Fruit fly (Drosophila melanogaster) whole organism, prepupa: Measurements from ENCODE around the gene CG42458.

Experiments
- achi ChIP-seq: fragments of 200-800 bp; sonication (Bioruptor generic); optimal IDR thresholded peaks from 3 replicates; lab custom pipeline; 2016; ENCODE audit warnings: missing biosample characterization, missing genetic modification characterization
- cyc ChIP-seq: fragments of 200-800 bp; sonication (Bioruptor generic); optimal IDR thresholded peaks from 3 replicates; lab custom pipeline; 2016; ENCODE audit warnings: missing biosample characterization, missing genetic modification characterization

DNA sequence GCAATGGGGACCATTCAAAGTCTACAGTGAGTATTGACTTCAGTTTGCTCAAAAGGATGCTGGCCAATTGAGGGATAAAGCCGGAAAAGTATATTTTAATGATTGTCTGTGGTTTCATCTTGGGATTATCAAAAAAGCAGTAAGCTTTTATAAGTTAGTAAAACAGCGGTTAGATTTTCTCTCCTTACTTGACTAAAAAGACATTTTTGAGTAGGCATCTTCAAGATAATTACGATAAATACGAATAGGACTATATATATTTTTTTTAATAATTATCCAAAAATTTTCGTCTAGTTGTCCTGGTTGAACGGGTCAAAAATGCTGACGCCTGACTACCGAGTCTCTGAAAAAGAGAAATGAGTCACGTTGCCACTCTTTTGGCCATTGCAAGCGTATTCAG, 26.9 kb downstream of the CG42458 start, which contains the start of gene CG33278:
- TF ChIP-seq cyc, result no peak
- TF ChIP-seq achi (GFP tag; lab: Kevin White, UChicago), result no peak
